Worm (Caenorhabditis elegans) whole organism, late embryonic: Measurements from ENCODE around the gene Y53F4B.12.
"Not testable (repeated sequence)": the region's sequence is repeated elsewhere in the genome, so short reads cannot be mapped to it uniquely, and the experiment has no call there.

ENCODE experiments used
- C08G9.2 ChIP-seq: sonication (generic microtip); optimal IDR thresholded peaks from 2 replicates; lab custom pipeline; 2016; ENCODE audit warnings: mild to moderate bottlenecking, missing genetic modification characterization, moderate library complexity, missing compliant biosample characterization
- C38D4.7 ChIP-seq: fragments of 200-800 bp; sonication (Bioruptor generic); optimal IDR thresholded peaks from 2 replicates; lab custom pipeline; 2018; ENCODE audit warnings: mild to moderate bottlenecking, missing genetic modification characterization, moderate library complexity, missing compliant biosample characterization
- K02D7.2 ChIP-seq: sonication (generic microtip); optimal IDR thresholded peaks from 2 replicates; lab custom pipeline; 2017; ENCODE audit warnings: mild to moderate bottlenecking, missing genetic modification characterization, missing compliant biosample characterization
- Y22D7AL.16 ChIP-seq: sonication (generic microtip); optimal IDR thresholded peaks from 2 replicates; lab custom pipeline; 2016; ENCODE audit warnings: missing genetic modification characterization, missing compliant biosample characterization
- ceh-18 ChIP-seq: sonication (generic microtip); optimal IDR thresholded peaks from 2 replicates; lab custom pipeline; 2016; ENCODE audit warnings: missing genetic modification characterization, missing compliant biosample characterization
- ceh-19 ChIP-seq: fragments of 200-800 bp; sonication (Bioruptor generic); optimal IDR thresholded peaks from 2 replicates; lab custom pipeline; 2018; ENCODE audit warnings: mild to moderate bottlenecking, missing genetic modification characterization, missing compliant biosample characterization
- ceh-2 ChIP-seq: sonication (generic microtip); optimal IDR thresholded peaks from 2 replicates; lab custom pipeline; 2016; ENCODE audit warnings: missing genotype, missing genetic modification characterization, missing compliant biosample characterization
- ceh-22 ChIP-seq: sonication (generic microtip); optimal IDR thresholded peaks from 2 replicates; lab custom pipeline; 2017; ENCODE audit warnings: missing biosample characterization, missing genetic modification characterization
- ceh-24 ChIP-seq: sonication (generic microtip); optimal IDR thresholded peaks from 2 replicates; lab custom pipeline; 2016; ENCODE audit warnings: mild to moderate bottlenecking, missing genetic modification characterization, missing compliant biosample characterization
- ceh-31 ChIP-seq: sonication (generic microtip); optimal IDR thresholded peaks from 2 replicates; lab custom pipeline; 2016; ENCODE audit warnings: missing genetic modification characterization, missing compliant biosample characterization
- ceh-45 ChIP-seq: fragments of 200-800 bp; sonication (Bioruptor generic); IDR thresholded peaks from 2 replicates; pipeline ENCODE4 v1.3.6; 2022; ENCODE audit warnings: missing genetic modification reagents, missing genetic modification characterization, missing compliant biosample characterization
- ceh-6 ChIP-seq: fragments of 200-800 bp; sonication (Bioruptor generic); optimal IDR thresholded peaks from 2 replicates; lab custom pipeline; 2018; ENCODE audit warnings: mild to moderate bottlenecking, missing genetic modification characterization, missing compliant biosample characterization
- ceh-9 ChIP-seq: sonication (generic microtip); optimal IDR thresholded peaks from 2 replicates; lab custom pipeline; 2016; ENCODE audit warnings: mild to moderate bottlenecking, missing genetic modification characterization, inconsistent platforms, missing compliant biosample characterization
- che-1 ChIP-seq: sonication (generic microtip); optimal IDR thresholded peaks from 2 replicates; lab custom pipeline; 2016; ENCODE audit warnings: mild to moderate bottlenecking, missing genetic modification characterization, missing compliant biosample characterization
- elt-2 ChIP-seq: sonication (generic microtip); optimal IDR thresholded peaks from 2 replicates; lab custom pipeline; 2016; ENCODE audit warnings: missing genetic modification reagents, missing genetic modification characterization, missing compliant biosample characterization
- eyg-1 ChIP-seq: sonication (generic microtip); optimal IDR thresholded peaks from 2 replicates; lab custom pipeline; 2016; ENCODE audit warnings: missing genotype, missing genetic modification characterization, missing compliant biosample characterization
- fax-1 ChIP-seq: sonication (generic microtip); optimal IDR thresholded peaks from 2 replicates; lab custom pipeline; 2016; ENCODE audit warnings: missing genotype, missing genetic modification characterization, missing compliant biosample characterization
- fkh-6 ChIP-seq: sonication (generic microtip); optimal IDR thresholded peaks from 2 replicates; lab custom pipeline; 2016; ENCODE audit warnings: missing genetic modification characterization, missing compliant biosample characterization
- gmeb-2 ChIP-seq: sonication (generic microtip); optimal IDR thresholded peaks from 2 replicates; lab custom pipeline; 2016; ENCODE audit warnings: missing genetic modification characterization, inconsistent platforms, missing compliant biosample characterization
- hlh-13 ChIP-seq: fragments of 200-800 bp; sonication (Bioruptor generic); optimal IDR thresholded peaks from 2 replicates; lab custom pipeline; 2018; ENCODE audit warnings: mild to moderate bottlenecking, missing genetic modification characterization, missing compliant biosample characterization
- hlh-15 ChIP-seq: sonication (generic microtip); optimal IDR thresholded peaks from 2 replicates; lab custom pipeline; 2016; ENCODE audit warnings: missing genetic modification characterization, missing compliant biosample characterization
- hlh-8 ChIP-seq: sonication (generic microtip); optimal IDR thresholded peaks from 2 replicates; lab custom pipeline; 2016; ENCODE audit warnings: missing genotype, missing genetic modification characterization, missing compliant biosample characterization
- lin-11 ChIP-seq: fragments of 200-800 bp; sonication (Bioruptor generic); optimal IDR thresholded peaks from 2 replicates; lab custom pipeline; 2018; ENCODE audit warnings: mild to moderate bottlenecking, missing genetic modification characterization, missing compliant biosample characterization
- nfya-1 ChIP-seq: sonication (generic microtip); optimal IDR thresholded peaks from 2 replicates; lab custom pipeline; 2017; ENCODE audit warnings: missing genetic modification characterization, mild to moderate bottlenecking, missing compliant biosample characterization, antibody characterized with exemption, moderate library complexity
- nhr-11 ChIP-seq: fragments of 150-350 bp; optimal IDR thresholded peaks from 2 replicates; lab custom pipeline; 2014; ENCODE audit warnings: missing biosample characterization, missing genetic modification characterization
- nhr-232 ChIP-seq: sonication (generic microtip); optimal IDR thresholded peaks from 2 replicates; lab custom pipeline; 2016; ENCODE audit warnings: missing genetic modification characterization, missing compliant biosample characterization
- npax-4 ChIP-seq: sonication (generic microtip); optimal IDR thresholded peaks from 2 replicates; lab custom pipeline; 2016; ENCODE audit warnings: missing genetic modification characterization, missing compliant biosample characterization
- pat-9 ChIP-seq: fragments of 200-800 bp; sonication (Bioruptor generic); optimal IDR thresholded peaks from 2 replicates; lab custom pipeline; 2018; ENCODE audit warnings: mild to moderate bottlenecking, missing genetic modification characterization, moderate library complexity, missing compliant biosample characterization
- pqm-1 ChIP-seq: sonication (generic microtip); optimal IDR thresholded peaks from 2 replicates; lab custom pipeline; 2016; ENCODE audit warnings: missing genetic modification characterization, missing compliant biosample characterization
- pros-1 ChIP-seq: fragments of 150-350 bp; optimal IDR thresholded peaks from 2 replicates; lab custom pipeline; 2014; ENCODE audit warnings: missing biosample characterization, missing genetic modification reagents, missing genetic modification characterization
- sox-4 ChIP-seq: sonication (generic microtip); optimal IDR thresholded peaks from 2 replicates; lab custom pipeline; 2017; ENCODE audit warnings: mild to moderate bottlenecking, missing genetic modification characterization, inconsistent platforms, missing compliant biosample characterization
- tbx-2 ChIP-seq: sonication (generic microtip); optimal IDR thresholded peaks from 2 replicates; lab custom pipeline; 2016; ENCODE audit warnings: missing genetic modification characterization, missing compliant biosample characterization
- unc-3 ChIP-seq, 2 experiments: fragments of 200-800 bp in 1 of 2; sonication (Bioruptor generic) in 1 of 2; sonication (generic microtip) in 1 of 2; conservative IDR thresholded peaks in 1 of 2; optimal IDR thresholded peaks in 1 of 2; 2 replicates each; pipeline versions ENCODE4 v1.3.6 to Lab custom; 2016 to 2022; ENCODE audit warnings: missing compliant biosample characterization in 2 of 2, missing genetic modification characterization in 2 of 2, missing genetic modification reagents in 1 of 2
- unc-86 ChIP-seq: sonication (generic microtip); optimal IDR thresholded peaks from 2 replicates; lab custom pipeline; 2016; ENCODE audit warnings: missing genetic modification characterization, missing compliant biosample characterization
- ztf-16 ChIP-seq: sonication (generic microtip); optimal IDR thresholded peaks from 2 replicates; lab custom pipeline; 2017; ENCODE audit warnings: missing genetic modification characterization, missing compliant biosample characterization

The Y53F4B.12 gene

DNA sequence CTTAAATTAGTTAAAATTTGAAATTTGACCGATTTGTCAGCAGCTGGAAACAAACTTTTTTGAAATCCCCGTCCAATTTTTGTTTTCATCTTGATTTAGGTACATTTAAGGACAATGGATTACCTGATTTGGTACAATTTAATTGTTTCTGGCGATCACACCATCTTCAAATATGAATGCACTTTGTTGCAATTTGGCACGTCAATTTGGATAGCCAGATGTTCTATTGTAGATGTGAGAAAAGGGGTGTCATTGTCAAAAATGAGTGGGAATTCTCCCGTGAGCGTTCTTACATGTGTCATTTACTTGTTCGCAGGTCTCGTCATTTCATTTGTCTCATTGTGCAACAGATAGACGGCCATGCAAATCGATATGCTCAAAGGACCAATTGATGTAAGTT lies 30.9 kb upstream of the Y53F4B.12 start, which contains the start of gene Y53F4B.43:
TSS of gene Y53F4B.43 (plus strand) at position 301 of the 400 bp plus-strand sequence.
- not testable (repeated sequence) for TF ChIP-seq pqm-1 (tag; lab: Kevin White, UChicago); ceh-6; ceh-24 (tag; lab: Kevin White, UChicago)

DNA sequence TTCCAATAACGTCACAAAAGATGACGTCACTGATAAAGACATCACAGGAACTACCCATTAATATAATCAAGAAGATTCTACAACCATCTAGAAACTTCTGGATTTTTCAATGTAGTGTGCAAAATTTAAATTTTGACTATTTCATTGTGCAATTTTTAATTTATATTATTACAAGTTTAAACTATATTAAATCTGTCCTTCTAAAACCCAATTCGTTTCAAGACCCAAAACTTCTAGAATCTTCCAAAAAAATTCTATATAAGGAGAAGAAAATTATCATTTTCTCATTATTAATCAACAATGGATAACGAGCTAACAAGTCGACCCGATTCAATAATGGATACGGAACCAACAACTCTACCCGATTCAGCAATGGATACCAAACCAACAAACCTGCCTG lies 26.4 kb upstream of the Y53F4B.12 start, which contains the start of gene Y53F4B.7:
TSS of gene Y53F4B.7 (plus strand) at position 301 of the 400 bp plus-strand sequence.
- not testable (repeated sequence) for TF ChIP-seq sox-4, fkh-6, ceh-18 (tag; lab: Kevin White, UChicago)
- TF ChIP-seq, all 69 proteins: peak for 0; not testable (repeated sequence) for 69

- no peak for TF ChIP-seq ceh-22 (tag; lab: Kevin White, UChicago)
- TF ChIP-seq C08G9.2, result no peak
- TF ChIP-seq pqm-1 (tag; lab: Kevin White, UChicago), result no peak
- no peak for TF ChIP-seq pros-1 (tag; lab: Kevin White, UChicago)
- TF ChIP-seq che-1, result no peak
- no peak for TF ChIP-seq hlh-8 (tag; lab: Kevin White, UChicago)
- no peak for TF ChIP-seq ceh-2 (tag; lab: Kevin White, UChicago)
- TF ChIP-seq fax-1 (tag; lab: Kevin White, UChicago), result no peak
- TF ChIP-seq Y22D7AL.16, result no peak
- no peak for TF ChIP-seq C38D4.7 (GFP tag; lab: Kevin White, UChicago)
- TF ChIP-seq eyg-1, result no peak
- TF ChIP-seq gmeb-2, result no peak
- no peak for TF ChIP-seq ceh-18 (tag; lab: Kevin White, UChicago)
- no peak for TF ChIP-seq unc-86 (tag; lab: Kevin White, UChicago)
- no peak for TF ChIP-seq pat-9 (tag; lab: Kevin White, UChicago)
- no peak for TF ChIP-seq npax-4
- no peak for TF ChIP-seq ceh-6
Observed at ce11 chrII:15003410-15003809, 15.6 kb upstream of the Y53F4B.12 start, which contains the start of gene Y53F4B.10. Gene Y53F4B.10 (minus strand): TSS chrII:15003510.

DNA sequence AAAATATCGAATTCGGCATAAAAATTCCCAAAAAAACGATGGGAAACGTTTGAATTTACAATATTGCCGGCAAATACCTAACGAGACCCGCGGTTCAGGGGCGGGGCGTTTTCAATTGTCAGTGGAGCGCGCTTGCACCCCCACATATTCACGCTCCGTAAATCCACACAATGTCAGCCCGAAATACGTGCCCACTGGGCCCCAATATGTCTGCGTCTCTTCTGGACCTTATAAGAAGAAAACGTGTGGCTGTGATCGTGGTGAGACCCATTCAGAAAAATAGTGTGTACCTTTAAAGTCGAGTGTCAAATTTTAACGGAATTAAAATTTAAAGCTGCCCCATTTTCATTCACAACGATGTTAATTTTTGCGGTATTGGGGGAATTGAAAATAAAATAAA lies 14.5 kb upstream of the Y53F4B.12 start:
- no peak for TF ChIP-seq ceh-45 (GFP tag; lab: Robert Waterston, UW)
- no peak for TF ChIP-seq ceh-9 (tag; lab: Kevin White, UChicago)
- TF ChIP-seq hlh-15 (tag; lab: Kevin White, UChicago), result no peak
- no peak for TF ChIP-seq nhr-11 (tag; lab: Kevin White, UChicago)
- TF ChIP-seq ceh-18 (tag; lab: Kevin White, UChicago), result no peak
- no peak for TF ChIP-seq lin-11 (tag; lab: Kevin White, UChicago)
- no peak for TF ChIP-seq ceh-19 (GFP tag; lab: Kevin White, UChicago)
- TF ChIP-seq elt-2 (tag; lab: Kevin White, UChicago), result no peak
- no peak for TF ChIP-seq ceh-22 (tag; lab: Kevin White, UChicago)
- no peak for TF ChIP-seq nfya-1
- no peak for TF ChIP-seq sox-4 (tag; lab: Kevin White, UChicago)
- TF ChIP-seq hlh-13, result no peak

ce11 chrII:15005118-15005517 lies 13.9 kb upstream of the Y53F4B.12 start:
- no peak for TF ChIP-seq tbx-2
- no peak for TF ChIP-seq ceh-2 (tag; lab: Kevin White, UChicago)
- TF ChIP-seq ceh-31 (tag; lab: Kevin White, UChicago), result no peak
- TF ChIP-seq npax-4, result no peak
- TF ChIP-seq hlh-15 (tag; lab: Kevin White, UChicago), result no peak
- TF ChIP-seq nfya-1, result no peak
- no peak for TF ChIP-seq sox-4 (tag; lab: Kevin White, UChicago)
- TF ChIP-seq ztf-16 (tag; lab: Kevin White, UChicago), result no peak
- no peak for TF ChIP-seq unc-3 (GFP tag; conservative IDR thresholded peaks at IDR 0.05; lab: Robert Waterston, UW)
- no peak for TF ChIP-seq unc-3 (tag; optimal IDR thresholded peaks at IDR 0.05; lab: Kevin White, UChicago)
- no peak for TF ChIP-seq che-1
- no peak for TF ChIP-seq K02D7.2 (tag; lab: Kevin White, UChicago)
- TF ChIP-seq fax-1 (tag; lab: Kevin White, UChicago), result no peak
- no peak for TF ChIP-seq nhr-232 (tag; lab: Kevin White, UChicago)
